Fruit fly (Drosophila melanogaster) Kc167 (cell line): Measurements from ENCODE around the gene CG15140.

ENCODE experiments used
- Myc ChIP-seq: fragments of >200 bp; optimal IDR thresholded peaks from 2 replicates; lab custom pipeline; 2017; ENCODE audit warnings: missing external identifiers
- Sin3A ChIP-seq: fragments of >200 bp; optimal IDR thresholded peaks from 2 replicates; lab custom pipeline; 2018; ENCODE audit warnings: missing external identifiers
- h ChIP-seq: fragments of >200 bp; optimal IDR thresholded peaks from 3 replicates; lab custom pipeline; 2018; ENCODE audit warnings: missing external identifiers
- insv ChIP-seq: fragments of >200 bp; optimal IDR thresholded peaks from 3 replicates; lab custom pipeline; 2018; ENCODE audit warnings: missing external identifiers
- psq ChIP-seq: fragments of >200 bp; optimal IDR thresholded peaks from 2 replicates; lab custom pipeline; 2017; ENCODE audit warnings: missing external identifiers
- ttk ChIP-seq: sonication (Bioruptor generic); optimal IDR thresholded peaks from 2 replicates; lab custom pipeline; 2017; ENCODE audit warnings: missing external identifiers

The CG15140 gene

dm6 chr2L:17285940-17286339 is at the start of gene CG15140:
TSS of gene CG15140 (plus strand) at chr2L:17286240.
- TF ChIP-seq ttk (no peak), h (lab: Kevin White, UChicago) (no peak), insv (lab: Kevin White, UChicago) (no peak), Myc (lab: Kevin White, UChicago) (no peak), psq (lab: Kevin White, UChicago) (no peak), Sin3A (lab: Kevin White, UChicago) (no peak)

- no peak for TF ChIP-seq ttk
- TF ChIP-seq h (lab: Kevin White, UChicago), result no peak
- no peak for TF ChIP-seq insv (lab: Kevin White, UChicago)
These were observed 42.8 kb upstream of the CG15140 start for dm6 chr2L:17243101-17243780.

dm6 chr2L:17260577-17260976 is 25.5 kb upstream of the CG15140 start, which contains the start of gene beat-IIIc:
TSS of gene beat-IIIc (minus strand) at chr2L:17260734.
- TF ChIP-seq Sin3A (lab: Kevin White, UChicago) (no peak), ttk (no peak), h (lab: Kevin White, UChicago) (no peak), psq (lab: Kevin White, UChicago) (no peak), insv (lab: Kevin White, UChicago) (no peak), Myc (lab: Kevin White, UChicago) (no peak)

- no peak for TF ChIP-seq psq (lab: Kevin White, UChicago)
- TF ChIP-seq Myc (lab: Kevin White, UChicago), result no peak
- no peak for TF ChIP-seq insv (lab: Kevin White, UChicago)
- TF ChIP-seq Sin3A (lab: Kevin White, UChicago), result no peak
- no peak for TF ChIP-seq ttk
- TF ChIP-seq h (lab: Kevin White, UChicago), result no peak
These were observed 23.8 kb upstream of the CG15140 start for dm6 chr2L:17262231-17262630.

- no peak for TF ChIP-seq Myc (lab: Kevin White, UChicago)
- no peak for TF ChIP-seq Sin3A (lab: Kevin White, UChicago)
- no peak for TF ChIP-seq insv (lab: Kevin White, UChicago)
- TF ChIP-seq psq (lab: Kevin White, UChicago), result no peak
- no peak for TF ChIP-seq h (lab: Kevin White, UChicago)
- TF ChIP-seq ttk, result no peak
These were observed 22.7 kb upstream of the CG15140 start for dm6 chr2L:17263352-17263751.

dm6 chr2L:17266677-17267357 is 19.2 kb upstream of the CG15140 start:
- no peak for TF ChIP-seq ttk
- no peak for TF ChIP-seq Sin3A (lab: Kevin White, UChicago)
- TF ChIP-seq psq (lab: Kevin White, UChicago), result no peak
- TF ChIP-seq h (lab: Kevin White, UChicago), result no peak
- no peak for TF ChIP-seq Myc (lab: Kevin White, UChicago)
- TF ChIP-seq insv (lab: Kevin White, UChicago), result no peak

- TF ChIP-seq Myc (lab: Kevin White, UChicago), result no peak
- TF ChIP-seq insv (lab: Kevin White, UChicago), result no peak
- no peak for TF ChIP-seq ttk
- TF ChIP-seq psq (lab: Kevin White, UChicago), result no peak
- no peak for TF ChIP-seq Sin3A (lab: Kevin White, UChicago)
- no peak for TF ChIP-seq h (lab: Kevin White, UChicago)
These were observed 18.7 kb upstream of the CG15140 start for dm6 chr2L:17267358-17267750.

- TF ChIP-seq Myc (lab: Kevin White, UChicago), result no peak
- no peak for TF ChIP-seq h (lab: Kevin White, UChicago)
- no peak for TF ChIP-seq insv (lab: Kevin White, UChicago)
- TF ChIP-seq psq (lab: Kevin White, UChicago), result no peak
- no peak for TF ChIP-seq Sin3A (lab: Kevin White, UChicago)
- no peak for TF ChIP-seq ttk
These were observed 17.8 kb upstream of the CG15140 start for dm6 chr2L:17268088-17268755.

- no peak for TF ChIP-seq h (lab: Kevin White, UChicago)
- no peak for TF ChIP-seq Myc (lab: Kevin White, UChicago)
- TF ChIP-seq ttk, result no peak
- TF ChIP-seq Sin3A (lab: Kevin White, UChicago), result no peak
These were observed 16.3 kb upstream of the CG15140 start for dm6 chr2L:17269740-17270139.

- TF ChIP-seq Sin3A (lab: Kevin White, UChicago), result no peak
- no peak for TF ChIP-seq insv (lab: Kevin White, UChicago)
- TF ChIP-seq Myc (lab: Kevin White, UChicago), result no peak
- TF ChIP-seq h (lab: Kevin White, UChicago), result no peak
- TF ChIP-seq psq (lab: Kevin White, UChicago), result no peak
- no peak for TF ChIP-seq ttk
These were observed 6.1 kb downstream of the CG15140 start, which contains the start of gene CG6380 for dm6 chr2L:17292102-17292501. TSS of gene CG6380 (minus strand) at chr2L:17292202.

- TF ChIP-seq ttk, result no peak
- no peak for TF ChIP-seq psq (lab: Kevin White, UChicago)
- no peak for TF ChIP-seq h (lab: Kevin White, UChicago)
- no peak for TF ChIP-seq Myc (lab: Kevin White, UChicago)
- TF ChIP-seq Sin3A (lab: Kevin White, UChicago), result no peak
- TF ChIP-seq insv (lab: Kevin White, UChicago), result no peak
These were observed 25.7 kb downstream of the CG15140 start, which contains the start of gene CG34170 for dm6 chr2L:17311720-17312119. TSS of gene CG34170 (minus strand) at chr2L:17311820.
